Fruit fly (Drosophila melanogaster) whole organism, embryonic: Measurements from ENCODE around the gene CG12017.
A peak's percentile ranks its signal among the peaks of the same experiment; 100 is the strongest.

Experiments
- BtbVII ChIP-seq: fragments of 200-800 bp; sonication (Bioruptor generic); optimal IDR thresholded peaks from 3 replicates; lab custom pipeline; 2017; ENCODE audit warnings: missing biosample characterization, mild to moderate bottlenecking, missing genetic modification characterization
- CG10267 ChIP-seq: fragments of 200-800 bp; sonication (Bioruptor generic); optimal IDR thresholded peaks from 2 replicates; lab custom pipeline; 2018; ENCODE audit warnings: missing biosample characterization, mild to moderate bottlenecking, missing genetic modification characterization, moderate library complexity
- CG10321 ChIP-seq: fragments of 200-800 bp; sonication (Bioruptor generic); IDR thresholded peaks from 2 replicates; pipeline ENCODE4 v1.3.6; 2022; ENCODE audit warnings: missing biosample characterization, missing genetic modification characterization
- CG12744 ChIP-seq: fragments of 200-800 bp; sonication (Bioruptor generic); optimal IDR thresholded peaks from 2 replicates; lab custom pipeline; 2016; ENCODE audit warnings: missing biosample characterization, missing genetic modification characterization
- CG13287 ChIP-seq: fragments of 200-800 bp; sonication (Bioruptor generic); IDR thresholded peaks from 2 replicates; pipeline ENCODE4 v1.3.6; 2022; ENCODE audit warnings: missing biosample characterization, missing genetic modification characterization; ENCODE audit not compliant: partially characterized antibody
- CG13894 ChIP-seq: fragments of 200-800 bp; sonication (Bioruptor generic); optimal IDR thresholded peaks from 3 replicates; lab custom pipeline; 2018; ENCODE audit warnings: missing biosample characterization, mild to moderate bottlenecking, missing genetic modification characterization, moderate library complexity
- CG15696 ChIP-seq: fragments of 200-800 bp; sonication (Bioruptor generic); optimal IDR thresholded peaks from 2 replicates; lab custom pipeline; 2019; ENCODE audit warnings: missing biosample characterization, mild to moderate bottlenecking, missing genetic modification characterization, moderate library complexity
- CG17612 ChIP-seq: fragments of 200-800 bp; sonication (Bioruptor generic); IDR thresholded peaks from 2 replicates; pipeline ENCODE4 v1.3.6; 2022; ENCODE audit warnings: missing biosample characterization, missing genetic modification characterization
- CG18011 ChIP-seq: fragments of 200-800 bp; sonication (Bioruptor generic); optimal IDR thresholded peaks from 2 replicates; lab custom pipeline; 2017; ENCODE audit warnings: missing biosample characterization, missing genetic modification characterization, mild to moderate bottlenecking, moderate library complexity, missing genotype
- CG2120 ChIP-seq: fragments of 200-800 bp; sonication (Bioruptor generic); optimal IDR thresholded peaks from 3 replicates; lab custom pipeline; 2016; ENCODE audit warnings: missing biosample characterization, missing genetic modification characterization
- CG2202 ChIP-seq: fragments of 200-800 bp; sonication (Bioruptor generic); optimal IDR thresholded peaks from 2 replicates; lab custom pipeline; 2018; ENCODE audit warnings: missing biosample characterization, mild to moderate bottlenecking, missing genetic modification characterization
- CG31224 ChIP-seq: fragments of 200-800 bp; sonication (Bioruptor generic); IDR thresholded peaks from 2 replicates; pipeline ENCODE4 v1.3.6; 2022; ENCODE audit warnings: missing biosample characterization, missing genetic modification characterization
- CG32767 ChIP-seq: fragments of 200-800 bp; sonication (Bioruptor generic); IDR thresholded peaks from 2 replicates; pipeline ENCODE4 v1.3.6; 2022; ENCODE audit warnings: missing biosample characterization, missing genetic modification characterization
- CG42726 ChIP-seq: fragments of 200-800 bp; sonication (Bioruptor generic); IDR thresholded peaks from 2 replicates; pipeline ENCODE4 v1.3.6; 2022; ENCODE audit warnings: missing biosample characterization, missing genetic modification characterization; ENCODE audit not compliant: partially characterized antibody
- CG4360 ChIP-seq: fragments of 200-800 bp; sonication (Bioruptor generic); IDR thresholded peaks from 2 replicates; pipeline ENCODE4 v1.3.6; 2022; ENCODE audit warnings: missing biosample characterization, missing genetic modification characterization
- CG6689 ChIP-seq: fragments of 200-800 bp; sonication (Bioruptor generic); IDR thresholded peaks from 2 replicates; pipeline ENCODE4 v1.3.6; 2022; ENCODE audit warnings: missing biosample characterization, missing genetic modification characterization
- CG6765 ChIP-seq: fragments of 200-800 bp; sonication (Bioruptor generic); optimal IDR thresholded peaks from 3 replicates; lab custom pipeline; 2017; ENCODE audit warnings: missing biosample characterization, mild to moderate bottlenecking, missing genetic modification characterization
- CG6813 ChIP-seq: fragments of 200-800 bp; sonication (Bioruptor generic); optimal IDR thresholded peaks from 2 replicates; lab custom pipeline; 2017; ENCODE audit warnings: missing biosample characterization, missing genetic modification characterization, mild to moderate bottlenecking, moderate library complexity, missing genetic modification reagents
- Dip3 ChIP-seq: fragments of 200-800 bp; sonication (Bioruptor generic); optimal IDR thresholded peaks from 3 replicates; lab custom pipeline; 2016; ENCODE audit warnings: missing biosample characterization, missing genetic modification characterization
- E2f2 ChIP-seq: fragments of 200-800 bp; sonication (Bioruptor generic); IDR thresholded peaks from 2 replicates; pipeline ENCODE4 v1.3.6; 2022; ENCODE audit warnings: missing biosample characterization, missing genetic modification characterization
- Gsc ChIP-seq: fragments of 200-800 bp; sonication (Bioruptor generic); IDR thresholded peaks from 2 replicates; pipeline ENCODE4 v1.3.6; 2022; ENCODE audit warnings: missing biosample characterization, missing genetic modification characterization
- HmgD ChIP-seq: fragments of 200-800 bp; sonication (Bioruptor generic); optimal IDR thresholded peaks from 3 replicates; lab custom pipeline; 2016; ENCODE audit warnings: missing biosample characterization, missing genetic modification characterization
- Hmr ChIP-seq: fragments of 200-800 bp; sonication (Bioruptor generic); optimal IDR thresholded peaks from 3 replicates; lab custom pipeline; 2017; ENCODE audit warnings: mild to moderate bottlenecking, missing biosample characterization, missing genetic modification reagents, missing genetic modification characterization
- Lpt ChIP-seq: fragments of >200 bp; optimal IDR thresholded peaks from 2 replicates; lab custom pipeline; 2018; ENCODE audit warnings: missing biosample characterization, missing genetic modification characterization
- Mrtf ChIP-seq: fragments of 200-800 bp; sonication (Bioruptor generic); IDR thresholded peaks from 3 replicates; pipeline ENCODE4 v1.3.6; 2022; ENCODE audit warnings: missing biosample characterization, missing genetic modification characterization
- NfI ChIP-seq: fragments of 200-800 bp; sonication (Bioruptor generic); optimal IDR thresholded peaks from 3 replicates; lab custom pipeline; 2018; ENCODE audit warnings: missing biosample characterization, mild to moderate bottlenecking, missing genetic modification characterization, moderate library complexity
- Sin3A ChIP-seq: fragments of >200 bp; optimal IDR thresholded peaks from 2 replicates; lab custom pipeline; 2018
- Sox102F ChIP-seq: fragments of 200-800 bp; sonication (Bioruptor generic); optimal IDR thresholded peaks from 2 replicates; lab custom pipeline; 2018; ENCODE audit warnings: missing biosample characterization, mild to moderate bottlenecking, missing genetic modification characterization, moderate library complexity
- Sry-β ChIP-seq: fragments of 200-800 bp; sonication (Bioruptor generic); optimal IDR thresholded peaks from 2 replicates; lab custom pipeline; 2018; ENCODE audit warnings: missing biosample characterization, mild to moderate bottlenecking, missing genetic modification characterization, moderate library complexity
- Stat92E ChIP-seq, 3 experiments: fragments of >200 bp in 2 of 3; fragments of 200-800 bp in 1 of 3; sonication (Bioruptor generic) in 1 of 3; optimal IDR thresholded peaks; 2 replicates each; lab custom pipeline; 2017 to 2019; ENCODE audit warnings: missing biosample characterization in 3 of 3, missing genetic modification characterization in 3 of 3, mild to moderate bottlenecking in 1 of 3, moderate library complexity in 1 of 3
- bsh ChIP-seq, 2 experiments: fragments of 200-800 bp; sonication (Bioruptor generic); optimal IDR thresholded peaks; 2 replicates each; lab custom pipeline; 2017 to 2018; ENCODE audit warnings: mild to moderate bottlenecking in 2 of 2, missing biosample characterization in 2 of 2, missing genetic modification characterization in 2 of 2, moderate library complexity in 1 of 2
- caup ChIP-seq: fragments of 200-800 bp; sonication (Bioruptor generic); optimal IDR thresholded peaks from 3 replicates; lab custom pipeline; 2017; ENCODE audit warnings: missing biosample characterization, mild to moderate bottlenecking, missing genetic modification characterization, moderate library complexity; ENCODE audit not compliant: severe bottlenecking
- fu2 ChIP-seq: fragments of 200-800 bp; sonication (Bioruptor generic); optimal IDR thresholded peaks from 2 replicates; lab custom pipeline; 2016; ENCODE audit warnings: missing biosample characterization, missing genetic modification characterization
- gcm2 ChIP-seq: fragments of 200-800 bp; sonication (Bioruptor generic); optimal IDR thresholded peaks from 2 replicates; lab custom pipeline; 2016; ENCODE audit warnings: missing biosample characterization, missing genetic modification characterization
- h ChIP-seq: fragments of >200 bp; optimal IDR thresholded peaks from 2 replicates; lab custom pipeline; 2017
- kay ChIP-seq: fragments of 200-800 bp; sonication (Bioruptor generic); optimal IDR thresholded peaks from 2 replicates; lab custom pipeline; 2016; ENCODE audit warnings: missing biosample characterization, missing genetic modification characterization
- luna ChIP-seq: fragments of 200-800 bp; sonication (Bioruptor generic); optimal IDR thresholded peaks from 2 replicates; lab custom pipeline; 2016; ENCODE audit warnings: missing biosample characterization, missing genetic modification characterization
- mam ChIP-seq: fragments of 200-800 bp; sonication (Bioruptor generic); optimal IDR thresholded peaks from 3 replicates; lab custom pipeline; 2016; ENCODE audit warnings: missing biosample characterization, missing genetic modification characterization
- mirr ChIP-seq: fragments of 200-800 bp; sonication (Bioruptor generic); optimal IDR thresholded peaks from 3 replicates; lab custom pipeline; 2018; ENCODE audit warnings: missing biosample characterization, mild to moderate bottlenecking, missing genetic modification characterization
- pzg ChIP-seq: fragments of 200-800 bp; sonication (Bioruptor generic); optimal IDR thresholded peaks from 3 replicates; lab custom pipeline; 2018; ENCODE audit warnings: missing biosample characterization, mild to moderate bottlenecking, missing genetic modification characterization, moderate library complexity
- scrt ChIP-seq: fragments of 200-800 bp; sonication (Bioruptor generic); optimal IDR thresholded peaks from 2 replicates; lab custom pipeline; 2018; ENCODE audit warnings: missing biosample characterization, mild to moderate bottlenecking, missing genetic modification characterization, moderate library complexity
- sim ChIP-seq: fragments of 200-800 bp; sonication (Bioruptor generic); IDR thresholded peaks from 2 replicates; pipeline ENCODE4 v1.3.6; 2022; ENCODE audit warnings: missing biosample characterization, missing genetic modification characterization
- so ChIP-seq: fragments of 200-800 bp; sonication (Bioruptor generic); IDR thresholded peaks from 3 replicates; pipeline ENCODE4 v1.3.6; 2022; ENCODE audit warnings: missing biosample characterization, missing genetic modification characterization
- ssp ChIP-seq: fragments of 200-800 bp; sonication (Bioruptor generic); IDR thresholded peaks from 2 replicates; pipeline ENCODE4 v1.3.6; 2022; ENCODE audit warnings: missing biosample characterization, missing genetic modification characterization
- stwl ChIP-seq: fragments of 200-800 bp; sonication (Bioruptor generic); optimal IDR thresholded peaks from 3 replicates; lab custom pipeline; 2018; ENCODE audit warnings: missing biosample characterization, mild to moderate bottlenecking, missing genetic modification characterization, moderate library complexity
- trh ChIP-seq: fragments of 200-800 bp; sonication (Bioruptor generic); optimal IDR thresholded peaks from 2 replicates; lab custom pipeline; 2016; ENCODE audit warnings: missing biosample characterization, missing genetic modification characterization
- tx ChIP-seq: fragments of 200-800 bp; sonication (Bioruptor generic); optimal IDR thresholded peaks from 2 replicates; lab custom pipeline; 2016; ENCODE audit warnings: missing biosample characterization, missing genetic modification characterization
- usp ChIP-seq: fragments of >200 bp; optimal IDR thresholded peaks from 2 replicates; lab custom pipeline; 2017; ENCODE audit warnings: missing biosample characterization, missing genetic modification characterization
- vnd ChIP-seq: fragments of 200-800 bp; sonication (Bioruptor generic); IDR thresholded peaks from 3 replicates; pipeline ENCODE4 v1.3.6; 2022; ENCODE audit warnings: missing biosample characterization, missing genetic modification characterization; ENCODE audit not compliant: partially characterized antibody
- zen ChIP-seq: fragments of 200-800 bp; sonication (Bioruptor generic); optimal IDR thresholded peaks from 3 replicates; lab custom pipeline; 2018; ENCODE audit warnings: missing biosample characterization, mild to moderate bottlenecking, missing genetic modification characterization, moderate library complexity

CG12017 gene

dm6 chr3L:3319992-3320732, 40.1 kb downstream of the CG12017 start (continued):
- no peak for TF ChIP-seq CG32767 (GFP tag; lab: Robert Waterston, UW)
- TF ChIP-seq Stat92E (GFP tag; optimal IDR thresholded peaks at IDR 0.05; lab: Kevin White, UChicago), result no peak
- no peak for TF ChIP-seq CG13894
- no peak for TF ChIP-seq scrt
- no peak for TF ChIP-seq kay (GFP tag; lab: Kevin White, UChicago)
- TF ChIP-seq Gsc (GFP tag; lab: Robert Waterston, UW), result no peak
- no peak for TF ChIP-seq fu2
- peak in 1 of 2 experiments; percentile 13 for TF ChIP-seq bsh (GFP tag; optimal IDR thresholded peaks at IDR 0.05; lab: Kevin White, UChicago)
- TF ChIP-seq HmgD (GFP tag; lab: Kevin White, UChicago), result no peak
- TF ChIP-seq E2f2 (GFP tag; lab: Robert Waterston, UW), result peak; percentile 7; the same call in 1 of the 2 replicates
- TF ChIP-seq Lpt (GFP tag; lab: Kevin White, UChicago), result no peak
- peak; percentile 15 for TF ChIP-seq CG6765 (GFP tag; lab: Kevin White, UChicago)
- no peak for TF ChIP-seq tx (GFP tag; lab: Kevin White, UChicago)
- TF ChIP-seq NfI (GFP tag; lab: Kevin White, UChicago), result peak; percentile 3
- no peak for TF ChIP-seq CG6689
- TF ChIP-seq CG2202, result no peak
- TF ChIP-seq Hmr (GFP tag; lab: Kevin White, UChicago), result peak; percentile 48
- TF ChIP-seq h (lab: Kevin White, UChicago), result no peak
- no peak for TF ChIP-seq vnd (GFP tag; lab: Robert Waterston, UW)
- TF ChIP-seq CG15696, result no peak
- TF ChIP-seq BtbVII (GFP tag; lab: Kevin White, UChicago), result no peak
- TF ChIP-seq usp (GFP tag; lab: Kevin White, UChicago), result no peak
- TF ChIP-seq Sox102F (GFP tag; lab: Kevin White, UChicago), result no peak
- TF ChIP-seq pzg, result no peak
- no peak for TF ChIP-seq gcm2 (GFP tag; lab: Kevin White, UChicago)
- no peak for TF ChIP-seq ssp (GFP tag; lab: Robert Waterston, UW)
- peak; percentile 56 for TF ChIP-seq CG2120 (GFP tag; lab: Kevin White, UChicago)
- TF ChIP-seq CG12744 (GFP tag; lab: Kevin White, UChicago), result no peak
- no peak for TF ChIP-seq sim (GFP tag; lab: Robert Waterston, UW)
- no peak for TF ChIP-seq stwl (tag; lab: Kevin White, UChicago)
- no peak for TF ChIP-seq so
- TF ChIP-seq zen (tag; lab: Kevin White, UChicago), result no peak
- TF ChIP-seq CG4360, result no peak
- TF ChIP-seq luna (GFP tag; lab: Kevin White, UChicago), result peak; percentile 21
- no peak for TF ChIP-seq mirr
- TF ChIP-seq caup (GFP tag; lab: Kevin White, UChicago), result peak; percentile 10
- no peak for TF ChIP-seq CG18011 (GFP tag; lab: Kevin White, UChicago)
- TF ChIP-seq Sry-β (GFP tag; lab: Kevin White, UChicago), result no peak
- no peak for TF ChIP-seq CG17612
- TF ChIP-seq Dip3 (GFP tag; lab: Kevin White, UChicago), result no peak
- no peak for TF ChIP-seq Mrtf
- 0 out of 2 replicates have a peak, but pooled peaks have one; percentile 15 for TF ChIP-seq CG31224 (GFP tag; lab: Robert Waterston, UW)
- TF ChIP-seq CG10267 (tag; lab: Kevin White, UChicago), result no peak
- TF ChIP-seq CG10321 (GFP tag; lab: Robert Waterston, UW), result no peak
- no peak for TF ChIP-seq Sin3A (lab: Kevin White, UChicago)
- TF ChIP-seq CG42726 (GFP tag; lab: Robert Waterston, UW), result no peak
- TF ChIP-seq CG6813 (GFP tag; lab: Kevin White, UChicago), result no peak
- TF ChIP-seq CG13287 (GFP tag; lab: Robert Waterston, UW), result no peak
- peak; percentile 41 for TF ChIP-seq mam (GFP tag; lab: Kevin White, UChicago)
- TF ChIP-seq trh (GFP tag; lab: Kevin White, UChicago), result no peak
